Fruit fly (Drosophila melanogaster): Measurements from ENCODE around the gene dj.

The dj gene

dm6 chr3R:7035703-7036266, 23.3 kb upstream of the dj start (continued):
- TF ChIP-seq Drgx (GFP tag; IDR thresholded peaks at IDR 0.05) (no peak), tap (tag; optimal IDR thresholded peaks at IDR 0.05) (no peak), CG11456 (GFP tag; IDR thresholded peaks at IDR 0.05) (no peak), ase (GFP tag; IDR thresholded peaks at IDR 0.05) (no peak), Dll (GFP tag; IDR thresholded peaks at IDR 0.05; ENCODE audit: partially characterized antibody) (no peak), unc-4 (GFP tag; IDR thresholded peaks at IDR 0.05; ENCODE audit: partially characterized antibody) (no peak), fd64A (GFP tag; optimal IDR thresholded peaks at IDR 0.05) (no peak), Aef1 (GFP tag; IDR thresholded peaks at IDR 0.05) (no peak), tll (GFP tag; optimal IDR thresholded peaks at IDR 0.05) (peak in 1 of 2 experiments; percentile 99), CG7987 (GFP tag; optimal IDR thresholded peaks at IDR 0.05) (no peak), eyg (GFP tag; optimal IDR thresholded peaks at IDR 0.05) (no peak), CG15601 (tag; optimal IDR thresholded peaks at IDR 0.05) (no peak), dmrt11E (tag; optimal IDR thresholded peaks at IDR 0.05) (no peak), BtbVII (GFP tag; optimal IDR thresholded peaks at IDR 0.05) (no peak), HmgD (GFP tag; optimal IDR thresholded peaks at IDR 0.05) (no peak), zen (tag; optimal IDR thresholded peaks at IDR 0.05) (peak; percentile 93)

- peak; percentile 5 for TF ChIP-seq trem (tag; optimal IDR thresholded peaks at IDR 0.05)
- 0 out of 2 replicates have a peak, but pooled peaks have one; percentile 18 for TF ChIP-seq CG32767 (GFP tag; IDR thresholded peaks at IDR 0.05)
- peak; percentile 87 to 91 for TF ChIP-seq Trl (optimal IDR thresholded peaks at IDR 0.05)
- peak; percentile 46 for TF ChIP-seq Trl (GFP tag; optimal IDR thresholded peaks at IDR 0.05)
- TF ChIP-seq gt (GFP tag; IDR thresholded peaks at IDR 0.05), result no peak
- TF ChIP-seq Blimp-1 (GFP tag; optimal IDR thresholded peaks at IDR 0.05), result no peak
- TF ChIP-seq Lpt (GFP tag; optimal IDR thresholded peaks at IDR 0.05), result no peak
- TF ChIP-seq Awh (GFP tag; IDR thresholded peaks at IDR 0.05), result no peak
- TF ChIP-seq dimm (GFP tag; IDR thresholded peaks at IDR 0.05), result no peak
- TF ChIP-seq CG13123 (GFP tag; optimal IDR thresholded peaks at IDR 0.05), result no peak
- TF ChIP-seq seq (GFP tag; IDR thresholded peaks at IDR 0.05), result peak; percentile 74
- no peak for TF ChIP-seq inv (GFP tag; IDR thresholded peaks at IDR 0.05; ENCODE audit: partially characterized antibody)
- TF ChIP-seq slp2 (GFP tag; optimal IDR thresholded peaks at IDR 0.05), result peak; percentile 27
- TF ChIP-seq CG11456 (GFP tag; IDR thresholded peaks at IDR 0.05), result no peak
- no peak for TF ChIP-seq CG6854 (GFP tag; optimal IDR thresholded peaks at IDR 0.05)
- no peak for TF ChIP-seq ssp (GFP tag; IDR thresholded peaks at IDR 0.05)
- no peak for TF ChIP-seq sqz (GFP tag; optimal IDR thresholded peaks at IDR 0.05)
- TF ChIP-seq shn (GFP tag; optimal IDR thresholded peaks at IDR 0.05), result no peak
- TF ChIP-seq sna (GFP tag; IDR thresholded peaks at IDR 0.05; ENCODE audit: partially characterized antibody), result no peak
- TF ChIP-seq prd (optimal IDR thresholded peaks at IDR 0.05), result no peak
- no peak for TF ChIP-seq prd (GFP tag; IDR thresholded peaks at IDR 0.05)
- TF ChIP-seq Dip3 (GFP tag; optimal IDR thresholded peaks at IDR 0.05), result no peak
- TF ChIP-seq sisA (GFP tag; IDR thresholded peaks at IDR 0.05), result no peak
- peak in 1 of 2 experiments; percentile 88 for TF ChIP-seq tll (GFP tag; optimal IDR thresholded peaks at IDR 0.05)
- no peak for TF ChIP-seq CG33213 (GFP tag; optimal IDR thresholded peaks at IDR 0.05)
- no peak for TF ChIP-seq sc (optimal IDR thresholded peaks at IDR 0.05)
- no peak for TF ChIP-seq sc (GFP tag; optimal IDR thresholded peaks at IDR 0.05)
- TF ChIP-seq Max (GFP tag; optimal IDR thresholded peaks at IDR 0.05), result no peak
- no peak for TF ChIP-seq CG18619 (GFP tag; optimal IDR thresholded peaks at IDR 0.05)
- TF ChIP-seq scrt (GFP tag; optimal IDR thresholded peaks at IDR 0.05), result peak; percentile 97
- no peak for TF ChIP-seq Nf-YA (GFP tag; IDR thresholded peaks at IDR 0.05)
- no peak for TF ChIP-seq CG10274 (GFP tag; optimal IDR thresholded peaks at IDR 0.05)
- TF ChIP-seq Drgx (GFP tag; IDR thresholded peaks at IDR 0.05), result no peak
- TF ChIP-seq ac (GFP tag; optimal IDR thresholded peaks at IDR 0.05), result peak; percentile 91
- TF ChIP-seq hkb (optimal IDR thresholded peaks at IDR 0.05), result no peak
- 0 out of 2 replicates have a peak, but pooled peaks have one; percentile 26 for TF ChIP-seq hkb (GFP tag; IDR thresholded peaks at IDR 0.05)
- TF ChIP-seq ash1 (GFP tag; optimal IDR thresholded peaks at IDR 0.05), result no peak
Observed at dm6 chr3R:7037250-7037802, 21.8 kb upstream of the dj start.
